Worm (Caenorhabditis elegans): Measurements from ENCODE around the gene F46E10.2.

DNA sequence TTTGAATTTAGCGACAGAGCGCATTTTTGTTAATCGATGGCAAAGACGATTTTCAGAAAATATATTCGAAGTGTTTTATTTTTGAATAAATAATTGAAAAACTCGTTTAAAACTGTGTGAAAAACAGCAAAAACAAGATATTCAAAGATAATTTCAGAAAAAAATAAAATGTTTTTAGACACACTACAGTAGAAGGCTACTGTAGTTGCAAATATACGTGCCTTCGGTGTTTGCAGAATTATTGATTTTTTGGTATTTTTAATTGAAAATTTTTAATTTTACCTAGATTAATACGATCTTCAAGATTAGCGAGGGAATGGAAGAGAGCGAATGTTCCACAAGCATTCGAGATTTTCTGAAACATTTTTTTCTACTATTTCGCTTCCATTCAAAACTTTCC, 9.6 kb upstream of the F46E10.2 start:
- TF ChIP-seq elt-3 (tag; optimal IDR thresholded peaks at IDR 0.05), result no peak
- no peak for TF ChIP-seq nhr-10 (tag; optimal IDR thresholded peaks at IDR 0.05)
- TF ChIP-seq snpc-4 (tag; optimal IDR thresholded peaks at IDR 0.05), result no peak
- TF ChIP-seq lin-13 (GFP tag; optimal IDR thresholded peaks at IDR 0.05), result no peak

Measured in whole organism, L2 larva.